Worm (Caenorhabditis elegans): ENCODE data around the gene pafo-1.
"Not testable (repeated sequence)": the region's sequence is repeated elsewhere in the genome, so short reads cannot be mapped to it uniquely, and the experiment has no call there.

The pafo-1 gene

ce11 chrV:11500980-11501379 is 20.5 kb upstream of the pafo-1 start:
- TF ChIP-seq elt-3 (tag; optimal IDR thresholded peaks at IDR 0.05) (no peak), lin-11 (tag; optimal IDR thresholded peaks at IDR 0.05) (no peak), ceh-16 (tag; optimal IDR thresholded peaks at IDR 0.05) (no peak), ztf-4 (tag; optimal IDR thresholded peaks at IDR 0.05) (no peak), lin-39 (tag; optimal IDR thresholded peaks at IDR 0.05) (no peak), nhr-237 (tag; optimal IDR thresholded peaks at IDR 0.05) (no peak), elt-1 (tag; optimal IDR thresholded peaks at IDR 0.05) (no peak), nhr-12 (tag; optimal IDR thresholded peaks at IDR 0.05) (no peak), ZK546.5 (tag; optimal IDR thresholded peaks at IDR 0.05) (no peak), unc-55 (GFP tag; optimal IDR thresholded peaks at IDR 0.05) (no peak), gmeb-1 (tag; optimal IDR thresholded peaks at IDR 0.05) (no peak), mdl-1 (tag; optimal IDR thresholded peaks at IDR 0.05) (no peak), nhr-129 (tag; optimal IDR thresholded peaks at IDR 0.05) (no peak), nhr-77 (tag; optimal IDR thresholded peaks at IDR 0.05) (no peak), unc-39 (tag; optimal IDR thresholded peaks at IDR 0.05) (no peak), lin-13 (GFP tag; optimal IDR thresholded peaks at IDR 0.05) (no peak)

ce11 chrV:11503081-11503751 is 18.3 kb upstream of the pafo-1 start, which contains the start of gene C55A6.12:
Gene C55A6.12 (minus strand): TSS chrV:11503131.
- TF ChIP-seq sma-9 (GFP tag; optimal IDR thresholded peaks at IDR 0.05), result no peak
- no peak for TF ChIP-seq sma-9 (tag; optimal IDR thresholded peaks at IDR 0.05)
- TF ChIP-seq ceh-82 (tag; optimal IDR thresholded peaks at IDR 0.05), result no peak
- TF ChIP-seq Y55F3AM.14 (GFP tag; optimal IDR thresholded peaks at IDR 0.05), result no peak
- TF ChIP-seq sma-3 (GFP tag; optimal IDR thresholded peaks at IDR 0.05), result no peak
- TF ChIP-seq gmeb-1 (tag; optimal IDR thresholded peaks at IDR 0.05), result peak; percentile 10

- TF ChIP-seq sma-3 (GFP tag; optimal IDR thresholded peaks at IDR 0.05) (peak; percentile 83), lsy-2 (tag; optimal IDR thresholded peaks at IDR 0.05) (peak; percentile 34 to 73), fos-1 (tag; optimal IDR thresholded peaks at IDR 0.05) (peak; percentile 25), gmeb-1 (tag; optimal IDR thresholded peaks at IDR 0.05) (peak; percentile 59), lin-13 (GFP tag; optimal IDR thresholded peaks at IDR 0.05) (peak; percentile 69), nhr-25 (tag; optimal IDR thresholded peaks at IDR 0.05) (peak; percentile 74), lin-11 (tag; optimal IDR thresholded peaks at IDR 0.05) (peak; percentile 70), mdl-1 (tag; optimal IDR thresholded peaks at IDR 0.05) (peak in 1 of 2 experiments; percentile 8), C34F6.9 (tag; optimal IDR thresholded peaks at IDR 0.05) (peak; percentile 63), nhr-6 (tag; optimal IDR thresholded peaks at IDR 0.05) (peak; percentile 18), crh-2 (tag; optimal IDR thresholded peaks at IDR 0.05) (peak; percentile 73), zag-1 (tag; optimal IDR thresholded peaks at IDR 0.05) (peak; percentile 2), F13H6.1 (tag; optimal IDR thresholded peaks at IDR 0.05) (peak; percentile 85), sem-4 (tag; optimal IDR thresholded peaks at IDR 0.05) (peak; percentile 46), unc-55 (GFP tag; optimal IDR thresholded peaks at IDR 0.05) (peak; percentile 66), nhr-129 (tag; optimal IDR thresholded peaks at IDR 0.05) (peak; percentile 54), blmp-1 (tag; optimal IDR thresholded peaks at IDR 0.05; ENCODE audit: insufficient read depth) (peak; percentile 10), nhr-21 (tag; optimal IDR thresholded peaks at IDR 0.05) (peak; percentile 40), sma-9 (GFP tag; optimal IDR thresholded peaks at IDR 0.05) (peak; percentile 69)
- not testable (repeated sequence) for TF ChIP-seq sma-9 (tag; optimal IDR thresholded peaks at IDR 0.05)
Observed at ce11 chrV:11504853-11505397, 16.6 kb upstream of the pafo-1 start, which contains the start of the genes C55A6.1 and C55A6.10. Gene C55A6.1 (minus strand): TSS chrV:11504968. Gene C55A6.10 (plus strand): TSS chrV:11505347.

DNA sequence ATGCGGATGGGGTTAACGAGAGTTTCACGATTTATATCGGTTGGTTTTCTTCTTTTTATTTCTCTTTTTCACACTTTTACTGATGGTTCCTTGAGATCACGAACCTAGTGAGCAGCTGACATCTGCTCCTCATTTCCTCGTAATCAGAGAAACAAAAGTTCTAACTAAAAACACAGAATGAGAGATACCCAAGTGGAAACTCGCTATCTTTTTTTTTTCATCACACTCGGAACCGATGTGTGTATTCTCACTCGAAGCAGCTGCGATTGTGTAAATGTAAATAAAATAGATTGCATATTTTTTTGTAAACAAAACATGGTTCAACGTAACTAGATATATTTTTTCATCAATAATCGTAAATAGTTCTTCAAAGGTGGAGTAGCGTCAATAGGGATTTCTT is 15.2 kb upstream of the pafo-1 start:
- TF ChIP-seq lsy-2 (tag; optimal IDR thresholded peaks at IDR 0.05) (peak in 1 of 2 experiments; percentile 36), sma-9 (GFP tag; optimal IDR thresholded peaks at IDR 0.05) (peak; percentile 52), sma-9 (tag; optimal IDR thresholded peaks at IDR 0.05) (no peak), ama-1 (optimal IDR thresholded peaks at IDR 0.05) (no peak), F13H6.1 (tag; optimal IDR thresholded peaks at IDR 0.05) (peak; percentile 80), mdl-1 (tag; optimal IDR thresholded peaks at IDR 0.05) (no peak), nhr-21 (tag; optimal IDR thresholded peaks at IDR 0.05) (no peak), nhr-129 (tag; optimal IDR thresholded peaks at IDR 0.05) (peak; percentile 46), C34F6.9 (tag; optimal IDR thresholded peaks at IDR 0.05) (peak; percentile 44), gmeb-1 (tag; optimal IDR thresholded peaks at IDR 0.05) (no peak), peb-1 (tag; optimal IDR thresholded peaks at IDR 0.05) (no peak)
